Worm (Caenorhabditis elegans): ENCODE measurements around the gene F16G10.1.

DNA sequence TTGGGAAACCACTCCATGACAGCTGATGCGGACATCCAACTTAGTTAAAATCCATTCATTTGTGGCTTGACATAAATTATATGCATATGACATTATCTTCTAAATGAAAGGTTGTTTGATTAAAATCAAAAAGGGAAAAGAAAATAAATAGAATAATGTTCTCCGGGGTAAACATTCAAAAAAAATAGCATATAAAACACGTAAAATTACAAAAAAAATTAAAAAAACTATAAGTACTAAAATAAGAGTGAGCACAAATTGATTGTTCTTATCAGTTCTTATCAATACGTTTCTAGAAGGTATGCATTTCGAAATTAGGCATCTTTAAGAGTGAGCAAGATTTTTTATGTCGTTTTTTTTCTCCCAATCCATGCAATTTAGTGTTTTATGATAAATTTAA is 8.6 kb downstream of the F16G10.1 start, which contains the start of gene fbxa-182:
- TF ChIP-seq zip-8 (tag; optimal IDR thresholded peaks at IDR 0.05): no peak
- TF ChIP-seq pha-4 (tag; optimal IDR thresholded peaks at IDR 0.05): no peak

Data from whole organism, mixed stage, embryonic.